Worm (Caenorhabditis elegans) whole organism, L1 larva: ENCODE results near the gene F28A12.10.

Experiments
- C04F5.9 ChIP-seq: sonication (generic microtip); optimal IDR thresholded peaks from 2 replicates; lab custom pipeline; 2016; ENCODE audit warnings: missing genetic modification characterization, missing compliant biosample characterization
- C16A3.4 ChIP-seq: fragments of 150-350 bp; optimal IDR thresholded peaks from 2 replicates; lab custom pipeline; 2014; ENCODE audit warnings: missing biosample characterization, missing genetic modification characterization
- C34B4.2 ChIP-seq: sonication (generic microtip); optimal IDR thresholded peaks from 2 replicates; lab custom pipeline; 2017; ENCODE audit warnings: mild to moderate bottlenecking, missing genetic modification characterization, missing compliant biosample characterization
- Y116A8C.19 ChIP-seq: sonication (generic microtip); optimal IDR thresholded peaks from 2 replicates; lab custom pipeline; 2016; ENCODE audit warnings: missing compliant biosample characterization, missing genetic modification characterization, borderline replicate concordance
- aly-2 ChIP-seq: fragments of 150-350 bp; optimal IDR thresholded peaks from 2 replicates; lab custom pipeline; 2014; ENCODE audit warnings: missing biosample characterization, missing genetic modification characterization
- ama-1 ChIP-seq: fragments of 150-350 bp; optimal IDR thresholded peaks from 2 replicates; lab custom pipeline; 2014
- blmp-1 ChIP-seq: fragments of 150-350 bp; optimal IDR thresholded peaks from 2 replicates; lab custom pipeline; 2014; ENCODE audit warnings: missing biosample characterization, missing genetic modification characterization
- ceh-63 ChIP-seq: fragments of 200-800 bp; sonication (Bioruptor generic); optimal IDR thresholded peaks from 2 replicates; lab custom pipeline; 2018; ENCODE audit warnings: mild to moderate bottlenecking, missing genetic modification characterization, missing compliant biosample characterization
- ceh-82 ChIP-seq, 3 experiments: fragments of 150-350 bp in 1 of 3; sonication (generic microtip) in 2 of 3; optimal IDR thresholded peaks; 2 replicates each; lab custom pipeline; 2014 to 2017; ENCODE audit warnings: missing biosample characterization in 3 of 3, missing genetic modification characterization in 3 of 3
- ceh-90 ChIP-seq: sonication (generic microtip); optimal IDR thresholded peaks from 2 replicates; lab custom pipeline; 2016; ENCODE audit warnings: missing genetic modification characterization, missing compliant biosample characterization
- dpl-1 ChIP-seq, 3 experiments: fragments of 150-350 bp in 2 of 3; sonication (generic microtip) in 1 of 3; optimal IDR thresholded peaks; 2 replicates each; lab custom pipeline; 2014 to 2017; ENCODE audit warnings: missing biosample characterization in 3 of 3, missing genetic modification characterization in 3 of 3, missing genetic modification reagents in 3 of 3
- dsc-1 ChIP-seq: sonication (generic microtip); optimal IDR thresholded peaks from 2 replicates; lab custom pipeline; 2016; ENCODE audit warnings: mild to moderate bottlenecking, missing genetic modification characterization, missing compliant biosample characterization
- egl-13 ChIP-seq: sonication (generic microtip); optimal IDR thresholded peaks from 2 replicates; lab custom pipeline; 2016; ENCODE audit warnings: missing genotype, missing genetic modification reagents, missing genetic modification characterization, missing compliant biosample characterization
- egl-27 ChIP-seq, 2 experiments: fragments of 150-350 bp in 1 of 2; sonication (generic microtip); optimal IDR thresholded peaks; 3 replicates each; lab custom pipeline; 2017 to 2018; ENCODE audit warnings: missing biosample characterization in 2 of 2, missing genetic modification characterization in 2 of 2, missing genetic modification reagents in 2 of 2
- elt-2 ChIP-seq: sonication (generic microtip); optimal IDR thresholded peaks from 2 replicates; lab custom pipeline; 2016; ENCODE audit warnings: missing genetic modification characterization, mild to moderate bottlenecking, inconsistent platforms, missing compliant biosample characterization, missing genetic modification reagents
- elt-3 ChIP-seq, 6 experiments: fragments of 150-350 bp in 1 of 6; sonication (generic microtip); optimal IDR thresholded peaks; 2 replicates each; lab custom pipeline; 2017 to 2018; ENCODE audit warnings: missing biosample characterization in 6 of 6, missing genetic modification characterization in 6 of 6, inconsistent platforms in 1 of 6
- fkh-10 ChIP-seq: sonication (generic microtip); optimal IDR thresholded peaks from 2 replicates; lab custom pipeline; 2017; ENCODE audit warnings: missing biosample characterization, missing genetic modification reagents, missing genetic modification characterization
- fkh-4 ChIP-seq: sonication (generic microtip); optimal IDR thresholded peaks from 2 replicates; lab custom pipeline; 2016; ENCODE audit warnings: missing compliant biosample characterization, missing genetic modification characterization, borderline replicate concordance
- fkh-8 ChIP-seq: sonication (generic microtip); optimal IDR thresholded peaks from 2 replicates; lab custom pipeline; 2016; ENCODE audit warnings: mild to moderate bottlenecking, missing genetic modification characterization, missing compliant biosample characterization
- fos-1 ChIP-seq: fragments of 150-350 bp; optimal IDR thresholded peaks from 2 replicates; lab custom pipeline; 2014; ENCODE audit warnings: missing biosample characterization, missing genetic modification characterization
- grh-1 ChIP-seq: fragments of 200-800 bp; sonication (Bioruptor generic); IDR thresholded peaks from 2 replicates; pipeline ENCODE4 v1.3.6; 2022; ENCODE audit warnings: missing genetic modification reagents, missing genetic modification characterization, missing compliant biosample characterization
- hpl-2 ChIP-seq: fragments of 150-350 bp; optimal IDR thresholded peaks from 2 replicates; lab custom pipeline; 2014; ENCODE audit warnings: missing biosample characterization, missing genetic modification reagents, missing genetic modification characterization
- isw-1 ChIP-seq: fragments of 200-800 bp; sonication (Bioruptor generic); IDR thresholded peaks from 2 replicates; pipeline ENCODE4 v1.3.6; 2022; ENCODE audit warnings: missing genetic modification characterization, missing compliant biosample characterization
- lin-13 ChIP-seq: fragments of 150-350 bp; optimal IDR thresholded peaks from 2 replicates; lab custom pipeline; 2014; ENCODE audit warnings: missing biosample characterization, missing genetic modification reagents, missing genetic modification characterization
- lin-15B ChIP-seq: fragments of 150-350 bp; sonication (generic microtip); optimal IDR thresholded peaks from 3 replicates; lab custom pipeline; 2014; ENCODE audit warnings: missing biosample characterization, missing genetic modification characterization
- lin-39 ChIP-seq: fragments of 150-350 bp; optimal IDR thresholded peaks from 2 replicates; lab custom pipeline; 2014; ENCODE audit warnings: missing biosample characterization, missing genetic modification reagents, missing genetic modification characterization
- lsy-2 ChIP-seq, 2 experiments: fragments of 150-350 bp; optimal IDR thresholded peaks; 2 replicates each; lab custom pipeline; 2014; ENCODE audit warnings: missing biosample characterization in 2 of 2, missing genetic modification characterization in 2 of 2
- mab-9 ChIP-seq: fragments of 200-800 bp; sonication (Bioruptor generic); IDR thresholded peaks from 2 replicates; pipeline ENCODE4 v1.3.6; 2022; ENCODE audit warnings: missing genetic modification reagents, missing genetic modification characterization, missing compliant biosample characterization
- mdl-1 ChIP-seq, 2 experiments: fragments of 150-350 bp; optimal IDR thresholded peaks; 2 replicates each; lab custom pipeline; 2014 to 2017; ENCODE audit warnings: missing biosample characterization in 2 of 2, missing genetic modification characterization in 2 of 2, inconsistent platforms in 1 of 2
- nhr-11 ChIP-seq: fragments of 150-350 bp; optimal IDR thresholded peaks from 2 replicates; lab custom pipeline; 2014; ENCODE audit warnings: missing biosample characterization, missing genetic modification characterization
- nhr-237 ChIP-seq: fragments of 150-350 bp; optimal IDR thresholded peaks from 2 replicates; lab custom pipeline; 2014; ENCODE audit warnings: missing biosample characterization, missing genetic modification characterization
- nhr-28 ChIP-seq: fragments of 150-350 bp; optimal IDR thresholded peaks from 2 replicates; lab custom pipeline; 2014; ENCODE audit warnings: missing biosample characterization, missing genetic modification characterization
- nhr-76 ChIP-seq: sonication (generic microtip); optimal IDR thresholded peaks from 2 replicates; lab custom pipeline; 2017; ENCODE audit warnings: missing biosample characterization, missing genetic modification characterization
- nhr-77 ChIP-seq: fragments of 150-350 bp; optimal IDR thresholded peaks from 2 replicates; lab custom pipeline; 2014; ENCODE audit warnings: missing biosample characterization, missing genetic modification characterization
- nhr-84 ChIP-seq: sonication (generic microtip); optimal IDR thresholded peaks from 2 replicates; lab custom pipeline; 2017; ENCODE audit warnings: missing biosample characterization, missing genetic modification characterization
- nhr-85 ChIP-seq: sonication (generic microtip); peaks from one replicate; lab custom pipeline; 2016; ENCODE audit warnings: missing genetic modification characterization, inconsistent platforms, missing compliant biosample characterization
- pag-3 ChIP-seq: sonication (generic microtip); optimal IDR thresholded peaks from 2 replicates; lab custom pipeline; 2017; ENCODE audit warnings: missing genetic modification characterization, mild to moderate bottlenecking, missing compliant biosample characterization, antibody characterized with exemption, borderline replicate concordance; ENCODE audit not compliant: insufficient read depth
- pqm-1 ChIP-seq: sonication (generic microtip); optimal IDR thresholded peaks from 3 replicates; lab custom pipeline; 2017; ENCODE audit warnings: missing biosample characterization, missing genetic modification characterization
- rnt-1 ChIP-seq: sonication (generic microtip); optimal IDR thresholded peaks from 2 replicates; lab custom pipeline; 2016; ENCODE audit warnings: mild to moderate bottlenecking, missing genetic modification characterization, moderate library complexity, missing compliant biosample characterization
- skn-1 ChIP-seq: fragments of 150-350 bp; optimal IDR thresholded peaks from 2 replicates; lab custom pipeline; 2014; ENCODE audit warnings: missing biosample characterization, missing genetic modification characterization
- snpc-4 ChIP-seq: fragments of 150-350 bp; optimal IDR thresholded peaks from 2 replicates; lab custom pipeline; 2014; ENCODE audit warnings: missing biosample characterization, missing genetic modification characterization
- snu-23 ChIP-seq: sonication (generic microtip); optimal IDR thresholded peaks from 2 replicates; lab custom pipeline; 2016; ENCODE audit warnings: missing genetic modification characterization, missing compliant biosample characterization
- sup-37 ChIP-seq: fragments of 200-800 bp; sonication (Bioruptor generic); optimal IDR thresholded peaks from 2 replicates; lab custom pipeline; 2018; ENCODE audit warnings: mild to moderate bottlenecking, missing genetic modification characterization, missing compliant biosample characterization
- swsn-7 ChIP-seq: sonication (generic microtip); optimal IDR thresholded peaks from 2 replicates; lab custom pipeline; 2016; ENCODE audit warnings: missing genetic modification characterization, missing compliant biosample characterization
- tbx-2 ChIP-seq: sonication (generic microtip); optimal IDR thresholded peaks from 2 replicates; lab custom pipeline; 2016; ENCODE audit warnings: missing genetic modification characterization, missing compliant biosample characterization
- tlp-1 ChIP-seq: fragments of 150-350 bp; optimal IDR thresholded peaks from 2 replicates; lab custom pipeline; 2014; ENCODE audit warnings: missing biosample characterization, missing genetic modification characterization
- unc-130 ChIP-seq: fragments of 150-350 bp; optimal IDR thresholded peaks from 2 replicates; lab custom pipeline; 2017; ENCODE audit warnings: missing biosample characterization, missing genetic modification characterization, inconsistent platforms
- unc-86 ChIP-seq: sonication (generic microtip); optimal IDR thresholded peaks from 2 replicates; lab custom pipeline; 2016; ENCODE audit warnings: missing genetic modification characterization, missing compliant biosample characterization
- unc-98 ChIP-seq: fragments of 200-800 bp; sonication (Bioruptor generic); IDR thresholded peaks from 2 replicates; pipeline ENCODE4 v1.3.6; 2022; ENCODE audit warnings: missing genetic modification characterization, missing compliant biosample characterization
- vab-15 ChIP-seq: sonication (generic microtip); optimal IDR thresholded peaks from 2 replicates; lab custom pipeline; 2017; ENCODE audit warnings: missing genotype, mild to moderate bottlenecking, missing genetic modification characterization, missing compliant biosample characterization
- xbp-1 ChIP-seq: sonication (generic microtip); optimal IDR thresholded peaks from 2 replicates; lab custom pipeline; 2016; ENCODE audit warnings: missing genetic modification characterization, missing compliant biosample characterization
- zag-1 ChIP-seq: fragments of 150-350 bp; optimal IDR thresholded peaks from 2 replicates; lab custom pipeline; 2014; ENCODE audit warnings: missing biosample characterization, missing genetic modification characterization
- zip-4 ChIP-seq: fragments of 200-800 bp; sonication (Bioruptor generic); optimal IDR thresholded peaks from 2 replicates; lab custom pipeline; 2018; ENCODE audit warnings: mild to moderate bottlenecking, missing genetic modification characterization, moderate library complexity, missing compliant biosample characterization
- ztf-11 ChIP-seq, 2 experiments: sonication (generic microtip); optimal IDR thresholded peaks; 2 replicates each; lab custom pipeline; 2016 to 2017; ENCODE audit warnings: missing genetic modification characterization in 2 of 2, missing biosample characterization in 1 of 2, missing compliant biosample characterization in 1 of 2
- ztf-4 ChIP-seq: fragments of 150-350 bp; optimal IDR thresholded peaks from 2 replicates; lab custom pipeline; 2014; ENCODE audit warnings: missing biosample characterization, missing genetic modification characterization

Gene F28A12.10

ce11 chrV:8663023-8663422, 25.5 kb upstream of the F28A12.10 start:
- TF ChIP-seq lsy-2 (tag; optimal IDR thresholded peaks at IDR 0.05; lab: Kevin White, UChicago) (peak in 1 of 2 experiments; percentile 14), mdl-1 (tag; optimal IDR thresholded peaks at IDR 0.05; lab: Kevin White, UChicago) (no peak), unc-130 (no peak), nhr-85 (tag; lab: Kevin White, UChicago) (no peak), aly-2 (tag; lab: Kevin White, UChicago) (no peak), sup-37 (no peak), xbp-1 (no peak), egl-27 (tag; optimal IDR thresholded peaks at IDR 0.05; lab: Kevin White, UChicago) (no peak), nhr-84 (tag; lab: Kevin White, UChicago) (no peak), ceh-90 (tag; lab: Kevin White, UChicago) (no peak), nhr-237 (tag; lab: Kevin White, UChicago) (no peak), mab-9 (GFP tag; lab: Robert Waterston, UW) (no peak), fkh-4 (tag; lab: Kevin White, UChicago) (no peak), vab-15 (tag; lab: Kevin White, UChicago) (no peak), snpc-4 (tag; lab: Kevin White, UChicago) (peak; percentile 7), lin-39 (tag; lab: Kevin White, UChicago) (no peak), rnt-1 (tag; lab: Kevin White, UChicago) (no peak), zag-1 (tag; lab: Kevin White, UChicago) (no peak), unc-86 (tag; lab: Kevin White, UChicago) (peak; percentile 81), elt-3 (tag; optimal IDR thresholded peaks at IDR 0.05; lab: Kevin White, UChicago) (no peak), ceh-63 (GFP tag; lab: Kevin White, UChicago) (no peak), skn-1 (tag; lab: Kevin White, UChicago) (no peak), ama-1 (lab: Kevin White, UChicago) (no peak), Y116A8C.19 (tag; lab: Kevin White, UChicago) (no peak), nhr-11 (tag; lab: Kevin White, UChicago) (no peak), zip-4 (GFP tag; lab: Kevin White, UChicago) (no peak), blmp-1 (tag; lab: Kevin White, UChicago) (no peak), swsn-7 (tag; lab: Kevin White, UChicago) (peak; percentile 39), dsc-1 (peak; percentile 45), nhr-77 (tag; lab: Kevin White, UChicago) (no peak), lin-15B (no peak), nhr-76 (no peak), fkh-10 (GFP tag; lab: Kevin White, UChicago) (no peak), lin-13 (GFP tag; lab: Kevin White, UChicago) (no peak), unc-98 (GFP tag; lab: Robert Waterston, UW) (no peak), isw-1 (GFP tag; lab: Robert Waterston, UW) (no peak), pqm-1 (tag; lab: Kevin White, UChicago) (no peak), fkh-8 (tag; lab: Kevin White, UChicago) (peak; percentile 70), elt-2 (tag; lab: Kevin White, UChicago) (no peak), dpl-1 (GFP tag; optimal IDR thresholded peaks at IDR 0.05; lab: Kevin White, UChicago) (no peak), pag-3 (tag; lab: Kevin White, UChicago) (no peak), tlp-1 (tag; lab: Kevin White, UChicago) (no peak), grh-1 (GFP tag; lab: Robert Waterston, UW) (no peak), C04F5.9 (no peak), ceh-82 (tag; optimal IDR thresholded peaks at IDR 0.05; lab: Kevin White, UChicago) (peak in 2 of 3 experiments; percentile 14 to 33), snu-23 (GFP tag; lab: Kevin White, UChicago) (peak; percentile 7), nhr-28 (tag; lab: Kevin White, UChicago) (no peak), egl-13 (tag; lab: Kevin White, UChicago) (no peak), C34B4.2 (tag; lab: Kevin White, UChicago) (no peak), fos-1 (tag; lab: Kevin White, UChicago) (no peak), ztf-4 (tag; lab: Kevin White, UChicago) (no peak), ztf-11 (tag; optimal IDR thresholded peaks at IDR 0.05; lab: Kevin White, UChicago) (no peak), hpl-2 (GFP tag; lab: Kevin White, UChicago) (no peak), tbx-2 (tag; lab: Kevin White, UChicago) (peak; percentile 43), C16A3.4 (no peak)
